Fruit fly (Drosophila melanogaster) whole organism, prepupa: ENCODE data around the gene Adk2.

Experiments
- Blimp-1 ChIP-seq: fragments of 200-800 bp; sonication (Bioruptor generic); optimal IDR thresholded peaks from 3 replicates; lab custom pipeline; 2017; ENCODE audit warnings: missing biosample characterization, missing genetic modification characterization, mild to moderate bottlenecking, moderate library complexity, missing genetic modification reagents
- CG10631 ChIP-seq: fragments of 200-800 bp; sonication (Bioruptor generic); optimal IDR thresholded peaks from 2 replicates; lab custom pipeline; 2016; ENCODE audit warnings: missing biosample characterization, missing genetic modification characterization
- CG10669 ChIP-seq: fragments of 200-800 bp; sonication (Bioruptor generic); optimal IDR thresholded peaks from 3 replicates; lab custom pipeline; 2018; ENCODE audit warnings: missing biosample characterization, mild to moderate bottlenecking, missing genetic modification characterization, moderate library complexity
- CG11762 ChIP-seq: fragments of 200-800 bp; sonication (Bioruptor generic); optimal IDR thresholded peaks from 3 replicates; lab custom pipeline; 2016; ENCODE audit warnings: missing biosample characterization, missing genetic modification characterization; ENCODE audit not compliant: insufficient read depth
- CG11902 ChIP-seq: fragments of 200-800 bp; sonication (Bioruptor generic); optimal IDR thresholded peaks from 3 replicates; lab custom pipeline; 2016; ENCODE audit warnings: missing biosample characterization, missing genetic modification characterization
- CG15336 ChIP-seq: fragments of 200-800 bp; sonication (Bioruptor generic); IDR thresholded peaks from 2 replicates; pipeline ENCODE4 v1.3.6; 2022; ENCODE audit warnings: missing biosample characterization, missing genetic modification characterization
- CG16779 ChIP-seq: fragments of 200-800 bp; sonication (Bioruptor generic); optimal IDR thresholded peaks from 3 replicates; lab custom pipeline; 2017; ENCODE audit warnings: missing biosample characterization, mild to moderate bottlenecking, missing genetic modification characterization
- CG3032 ChIP-seq: fragments of 200-800 bp; optimal IDR thresholded peaks from 2 replicates; lab custom pipeline; 2019; ENCODE audit warnings: missing biosample characterization, mild to moderate bottlenecking, missing genetic modification characterization, moderate library complexity
- CG31627 ChIP-seq: fragments of 200-800 bp; sonication (Bioruptor generic); optimal IDR thresholded peaks from 3 replicates; lab custom pipeline; 2016; ENCODE audit warnings: missing biosample characterization, missing genetic modification characterization
- CG32006 ChIP-seq: fragments of 200-800 bp; sonication (Bioruptor generic); optimal IDR thresholded peaks from 3 replicates; lab custom pipeline; 2017; ENCODE audit warnings: missing biosample characterization, mild to moderate bottlenecking, missing genetic modification characterization
- CG34406 ChIP-seq: fragments of 200-800 bp; sonication (Bioruptor generic); optimal IDR thresholded peaks from 3 replicates; lab custom pipeline; 2016; ENCODE audit warnings: missing biosample characterization, missing genetic modification characterization
- CG3919 ChIP-seq: fragments of 200-800 bp; sonication (Bioruptor generic); optimal IDR thresholded peaks from 3 replicates; lab custom pipeline; 2016; ENCODE audit warnings: missing biosample characterization, missing genetic modification characterization
- CG6163 ChIP-seq: fragments of 200-800 bp; sonication (Bioruptor generic); IDR thresholded peaks from 3 replicates; pipeline ENCODE4 v1.3.6; 2022; ENCODE audit warnings: missing biosample characterization, missing genetic modification characterization
- CG6808 ChIP-seq: fragments of 200-800 bp; sonication (Bioruptor generic); optimal IDR thresholded peaks from 3 replicates; lab custom pipeline; 2017; ENCODE audit warnings: missing biosample characterization, missing genetic modification characterization, mild to moderate bottlenecking, moderate library complexity, missing genetic modification reagents
- CG7368 ChIP-seq: fragments of 200-800 bp; sonication (Bioruptor generic); optimal IDR thresholded peaks from 3 replicates; lab custom pipeline; 2016; ENCODE audit warnings: missing biosample characterization, missing genetic modification characterization
- CG8119 ChIP-seq: fragments of 200-800 bp; sonication (Bioruptor generic); IDR thresholded peaks from 3 replicates; pipeline ENCODE4 v1.3.6; 2022; ENCODE audit warnings: missing biosample characterization, missing genetic modification characterization
- CG8319 ChIP-seq: fragments of 200-800 bp; sonication (Bioruptor generic); optimal IDR thresholded peaks from 3 replicates; lab custom pipeline; 2016; ENCODE audit warnings: missing biosample characterization, missing genetic modification characterization
- CG8632 ChIP-seq: fragments of 200-800 bp; sonication (Bioruptor generic); optimal IDR thresholded peaks from 3 replicates; lab custom pipeline; 2016; ENCODE audit warnings: missing biosample characterization, missing genetic modification characterization
- Eip93F ChIP-seq: fragments of 200-800 bp; sonication (Bioruptor generic); optimal IDR thresholded peaks from 2 replicates; lab custom pipeline; 2016; ENCODE audit warnings: missing biosample characterization, mild to moderate bottlenecking, missing genetic modification characterization
- Ets21C ChIP-seq: fragments of 200-800 bp; sonication (Bioruptor generic); optimal IDR thresholded peaks from 3 replicates; lab custom pipeline; 2016; ENCODE audit warnings: missing biosample characterization, missing genetic modification characterization
- Ets96B ChIP-seq: fragments of 200-800 bp; optimal IDR thresholded peaks from 2 replicates; lab custom pipeline; 2019; ENCODE audit warnings: missing biosample characterization, mild to moderate bottlenecking, missing genetic modification characterization, moderate library complexity
- Gug ChIP-seq: fragments of 200-800 bp; sonication (Bioruptor generic); IDR thresholded peaks from 2 replicates; pipeline ENCODE4 v1.3.6; 2022; ENCODE audit warnings: missing biosample characterization, missing genetic modification characterization
- Hr38 ChIP-seq: sonication (Bioruptor generic); optimal IDR thresholded peaks from 2 replicates; lab custom pipeline; 2016; ENCODE audit warnings: missing biosample characterization, missing genetic modification characterization
- Hr39 ChIP-seq: fragments of 200-800 bp; sonication (Bioruptor generic); optimal IDR thresholded peaks from 2 replicates; lab custom pipeline; 2016; ENCODE audit warnings: missing biosample characterization, missing genetic modification characterization
- Hr4 ChIP-seq: fragments of 200-800 bp; sonication (Bioruptor generic); optimal IDR thresholded peaks from 3 replicates; lab custom pipeline; 2016; ENCODE audit warnings: missing biosample characterization, missing genetic modification characterization
- Met ChIP-seq: fragments of 200-800 bp; sonication (Bioruptor generic); optimal IDR thresholded peaks from 3 replicates; lab custom pipeline; 2016; ENCODE audit warnings: missing biosample characterization, missing genetic modification characterization
- OdsH ChIP-seq: fragments of 200-800 bp; sonication (Bioruptor generic); optimal IDR thresholded peaks from 3 replicates; lab custom pipeline; 2016; ENCODE audit warnings: missing biosample characterization, missing genetic modification characterization
- Smox ChIP-seq: fragments of 200-800 bp; sonication (Bioruptor generic); optimal IDR thresholded peaks from 3 replicates; lab custom pipeline; 2016; ENCODE audit warnings: missing biosample characterization, missing genetic modification characterization
- Sox102F ChIP-seq: fragments of 200-800 bp; sonication (Bioruptor generic); optimal IDR thresholded peaks from 2 replicates; lab custom pipeline; 2016; ENCODE audit warnings: missing biosample characterization, mild to moderate bottlenecking, missing genetic modification characterization
- Sox14 ChIP-seq: fragments of 200-800 bp; sonication (Bioruptor generic); optimal IDR thresholded peaks from 3 replicates; lab custom pipeline; 2016; ENCODE audit warnings: missing biosample characterization, missing genetic modification characterization
- Sox15 ChIP-seq: fragments of 200-800 bp; sonication (Bioruptor generic); optimal IDR thresholded peaks from 3 replicates; lab custom pipeline; 2016; ENCODE audit warnings: missing biosample characterization, missing genetic modification characterization
- acj6 ChIP-seq: fragments of 200-800 bp; sonication (Bioruptor generic); optimal IDR thresholded peaks from 3 replicates; lab custom pipeline; 2016; ENCODE audit warnings: missing biosample characterization, missing genetic modification characterization
- cyc ChIP-seq: fragments of 200-800 bp; sonication (Bioruptor generic); optimal IDR thresholded peaks from 3 replicates; lab custom pipeline; 2016; ENCODE audit warnings: missing biosample characterization, missing genetic modification characterization
- dac ChIP-seq: fragments of 200-800 bp; sonication (Bioruptor generic); optimal IDR thresholded peaks from 2 replicates; lab custom pipeline; 2017; ENCODE audit warnings: missing biosample characterization, mild to moderate bottlenecking, missing genetic modification characterization
- esn ChIP-seq: fragments of 200-800 bp; sonication (Bioruptor generic); optimal IDR thresholded peaks from 2 replicates; lab custom pipeline; 2016; ENCODE audit warnings: missing biosample characterization, mild to moderate bottlenecking, missing genetic modification characterization, moderate library complexity
- fd59A ChIP-seq: fragments of 200-800 bp; sonication (Bioruptor generic); optimal IDR thresholded peaks from 2 replicates; lab custom pipeline; 2017; ENCODE audit warnings: missing biosample characterization, mild to moderate bottlenecking, missing genetic modification characterization, missing genetic modification reagents
- fkh ChIP-seq: fragments of 200-800 bp; sonication (Bioruptor generic); optimal IDR thresholded peaks from 3 replicates; lab custom pipeline; 2017; ENCODE audit warnings: missing biosample characterization, mild to moderate bottlenecking, missing genetic modification characterization, moderate library complexity
- lz ChIP-seq: fragments of 200-800 bp; sonication (Bioruptor generic); optimal IDR thresholded peaks from 3 replicates; lab custom pipeline; 2016; ENCODE audit warnings: missing biosample characterization, missing genetic modification characterization
- pdm3 ChIP-seq: fragments of 200-800 bp; sonication (Bioruptor generic); optimal IDR thresholded peaks from 3 replicates; lab custom pipeline; 2016; ENCODE audit warnings: missing biosample characterization, missing genetic modification characterization
- salr ChIP-seq, 2 experiments: fragments of 200-800 bp; sonication (Bioruptor generic); optimal IDR thresholded peaks; 3 replicates each; lab custom pipeline; 2016 to 2018; ENCODE audit warnings: missing biosample characterization in 2 of 2, missing genetic modification characterization in 2 of 2, mild to moderate bottlenecking in 1 of 2
- spab ChIP-seq: fragments of 200-800 bp; sonication (Bioruptor generic); optimal IDR thresholded peaks from 2 replicates; lab custom pipeline; 2017; ENCODE audit warnings: missing biosample characterization, mild to moderate bottlenecking, missing genetic modification characterization, missing genetic modification reagents
- ss ChIP-seq, 2 experiments: fragments of 200-800 bp; sonication (Bioruptor generic); optimal IDR thresholded peaks; 2 replicates in 1 of 2; 3 replicates in 1 of 2; lab custom pipeline; 2017 to 2018; ENCODE audit warnings: mild to moderate bottlenecking in 2 of 2, missing biosample characterization in 2 of 2, missing genetic modification characterization in 2 of 2, moderate library complexity in 1 of 2
- svp ChIP-seq: fragments of 200-800 bp; sonication (Bioruptor generic); peaks from one replicate; lab custom pipeline; 2016; ENCODE audit warnings: missing biosample characterization, missing genetic modification characterization
- topi ChIP-seq: fragments of 200-800 bp; sonication (Bioruptor generic); optimal IDR thresholded peaks from 3 replicates; lab custom pipeline; 2016; ENCODE audit warnings: missing biosample characterization, missing genetic modification characterization
- vri ChIP-seq: fragments of 200-800 bp; sonication (Bioruptor generic); optimal IDR thresholded peaks from 3 replicates; lab custom pipeline; 2016; ENCODE audit warnings: missing biosample characterization, mild to moderate bottlenecking, missing genetic modification characterization

The Adk2 gene

dm6 chr3L:13026337-13026736 is 3.8 kb upstream of the Adk2 start, which contains the start of gene Zmynd10:
Zmynd10 (minus strand) TSS chr3L:13026437.
- TF ChIP-seq Hr4 (GFP tag; lab: Kevin White, UChicago) (no peak), CG8119 (GFP tag; lab: Robert Waterston, UW) (no peak), vri (GFP tag; lab: Kevin White, UChicago) (no peak), dac (GFP tag; lab: Kevin White, UChicago) (no peak), svp (GFP tag; lab: Kevin White, UChicago) (no peak), OdsH (no peak), Sox14 (GFP tag; lab: Kevin White, UChicago) (no peak), CG8319 (GFP tag; lab: Kevin White, UChicago) (no peak), topi (GFP tag; lab: Kevin White, UChicago) (no peak), Smox (GFP tag; lab: Kevin White, UChicago) (no peak), Sox15 (GFP tag; lab: Kevin White, UChicago) (no peak), Ets96B (no peak), acj6 (no peak), Sox102F (no peak), esn (GFP tag; lab: Kevin White, UChicago) (no peak), Blimp-1 (GFP tag; lab: Kevin White, UChicago) (no peak)
- TF ChIP-seq, all 60 proteins: peak for 0

- TF ChIP-seq CG6163 (GFP tag; lab: Robert Waterston, UW) (peak; percentile 74), CG31627 (GFP tag; lab: Kevin White, UChicago) (peak; percentile 77), CG10669 (GFP tag; lab: Kevin White, UChicago) (peak; percentile 40), Sox15 (GFP tag; lab: Kevin White, UChicago) (peak; percentile 21), Smox (GFP tag; lab: Kevin White, UChicago) (peak; percentile 43), CG8632 (GFP tag; lab: Kevin White, UChicago) (peak; percentile 59), CG10631 (GFP tag; lab: Kevin White, UChicago) (peak; percentile 69), CG11762 (peak; percentile 35), CG7368 (peak; percentile 46), esn (GFP tag; lab: Kevin White, UChicago) (peak; percentile 78), CG34406 (GFP tag; lab: Kevin White, UChicago) (peak; percentile 63), CG11902 (GFP tag; lab: Kevin White, UChicago) (no peak), spab (GFP tag; lab: Kevin White, UChicago) (peak; percentile 26), CG8319 (GFP tag; lab: Kevin White, UChicago) (peak; percentile 44), Ets21C (GFP tag; lab: Kevin White, UChicago) (peak; percentile 47), Hr39 (GFP tag; lab: Kevin White, UChicago) (peak; percentile 75), svp (GFP tag; lab: Kevin White, UChicago) (peak; percentile 65), CG6808 (GFP tag; lab: Kevin White, UChicago) (peak; percentile 38), dac (GFP tag; lab: Kevin White, UChicago) (peak; percentile 3), CG8119 (GFP tag; lab: Robert Waterston, UW) (no peak; the same call in 2 of the 3 replicates), CG3919 (GFP tag; lab: Kevin White, UChicago) (peak; percentile 77), fkh (peak; percentile 25), vri (GFP tag; lab: Kevin White, UChicago) (peak; percentile 74), ss (GFP tag; optimal IDR thresholded peaks at IDR 0.05; lab: Kevin White, UChicago) (peak in 1 of 2 experiments; percentile 71), CG3032 (tag; lab: Kevin White, UChicago) (peak; percentile 36), Gug (no peak; the same call in 1 of the 2 replicates), acj6 (peak; percentile 44), CG32006 (GFP tag; lab: Kevin White, UChicago) (peak; percentile 48), Sox102F (peak; percentile 68), Hr4 (GFP tag; lab: Kevin White, UChicago) (peak; percentile 53), CG16779 (peak; percentile 12), cyc (peak; percentile 77), topi (GFP tag; lab: Kevin White, UChicago) (peak; percentile 56), Hr38 (GFP tag; lab: Kevin White, UChicago) (no peak), pdm3 (GFP tag; lab: Kevin White, UChicago) (peak; percentile 63), salr (GFP tag; optimal IDR thresholded peaks at IDR 0.05; lab: Kevin White, UChicago) (peak; percentile 60 to 66), fd59A (GFP tag; lab: Kevin White, UChicago) (peak; percentile 7), Blimp-1 (GFP tag; lab: Kevin White, UChicago) (peak; percentile 40), Ets96B (peak; percentile 22), Sox14 (GFP tag; lab: Kevin White, UChicago) (peak; percentile 54), Eip93F (no peak), CG15336 (GFP tag; lab: Robert Waterston, UW) (no peak), lz (GFP tag; lab: Kevin White, UChicago) (peak; percentile 79), Met (peak; percentile 71)
These were observed 519 bp upstream of the Adk2 start, which contains the start of gene RpS12 for dm6 chr3L:13022854-13023560. RpS12 (plus strand) TSS chr3L:13023352.
